Fruit fly (Drosophila melanogaster) Kc167 (cell line): Measurements from ENCODE around the gene Cpr65Au.

Experiments
- Myc ChIP-seq: fragments of >200 bp; optimal IDR thresholded peaks from 2 replicates; lab custom pipeline; 2017; ENCODE audit warnings: missing external identifiers
- Sin3A ChIP-seq: fragments of >200 bp; optimal IDR thresholded peaks from 2 replicates; lab custom pipeline; 2018; ENCODE audit warnings: missing external identifiers
- h ChIP-seq: fragments of >200 bp; optimal IDR thresholded peaks from 3 replicates; lab custom pipeline; 2018; ENCODE audit warnings: missing external identifiers
- insv ChIP-seq: fragments of >200 bp; optimal IDR thresholded peaks from 3 replicates; lab custom pipeline; 2018; ENCODE audit warnings: missing external identifiers
- psq ChIP-seq: fragments of >200 bp; optimal IDR thresholded peaks from 2 replicates; lab custom pipeline; 2017; ENCODE audit warnings: missing external identifiers
- ttk ChIP-seq: sonication (Bioruptor generic); optimal IDR thresholded peaks from 2 replicates; lab custom pipeline; 2017; ENCODE audit warnings: missing external identifiers

- TF ChIP-seq ttk (lab: Kevin White, UChicago) (no peak), Sin3A (lab: Kevin White, UChicago) (no peak), Myc (lab: Kevin White, UChicago) (no peak), psq (lab: Kevin White, UChicago) (no peak), insv (no peak), h (lab: Kevin White, UChicago) (no peak)
Measured at dm6 chr3L:6154951-6155394, 23.1 kb upstream of the Cpr65Au start.
